Fruit fly (Drosophila melanogaster) whole organism, embryonic: ENCODE measurements around the gene eEF1alpha2.
A peak's percentile ranks its signal among the peaks of the same experiment; 100 is the strongest.

Experiments
- Atf-2 ChIP-seq: fragments of 200-800 bp; sonication (Bioruptor generic); optimal IDR thresholded peaks from 2 replicates; lab custom pipeline; 2016; ENCODE audit warnings: missing biosample characterization, missing genetic modification characterization
- Awh ChIP-seq: fragments of 200-800 bp; sonication (Bioruptor generic); IDR thresholded peaks from 2 replicates; pipeline ENCODE4, ENCODE4 v1.3.6; 2022; ENCODE audit warnings: missing biosample characterization, missing genetic modification characterization
- CG10431 ChIP-seq: fragments of 200-800 bp; sonication (Bioruptor generic); optimal IDR thresholded peaks from 3 replicates; lab custom pipeline; 2018; ENCODE audit warnings: missing biosample characterization, mild to moderate bottlenecking, missing genetic modification characterization
- CG12219 ChIP-seq: fragments of 200-800 bp; sonication (Bioruptor generic); optimal IDR thresholded peaks from 3 replicates; lab custom pipeline; 2018; ENCODE audit warnings: missing biosample characterization, mild to moderate bottlenecking, missing genetic modification characterization
- CG14441 ChIP-seq: fragments of 200-800 bp; sonication (Bioruptor generic); IDR thresholded peaks from 2 replicates; pipeline ENCODE4 v1.3.6; 2022; ENCODE audit warnings: missing biosample characterization, missing genetic modification characterization
- CG16815 ChIP-seq: fragments of 200-800 bp; sonication (Bioruptor generic); optimal IDR thresholded peaks from 3 replicates; lab custom pipeline; 2017; ENCODE audit warnings: missing biosample characterization, mild to moderate bottlenecking, missing genetic modification characterization
- CG16863 ChIP-seq: fragments of 200-800 bp; sonication (Bioruptor generic); optimal IDR thresholded peaks from 3 replicates; lab custom pipeline; 2016; ENCODE audit warnings: missing biosample characterization, missing genetic modification characterization
- CG2712 ChIP-seq: fragments of 200-800 bp; optimal IDR thresholded peaks from 3 replicates; lab custom pipeline; 2019; ENCODE audit warnings: missing biosample characterization, mild to moderate bottlenecking, missing genetic modification characterization, moderate library complexity
- CG31224 ChIP-seq: fragments of 200-800 bp; sonication (Bioruptor generic); IDR thresholded peaks from 2 replicates; pipeline ENCODE4 v1.3.6; 2022; ENCODE audit warnings: missing biosample characterization, missing genetic modification characterization
- CG3838 ChIP-seq: fragments of 200-800 bp; sonication (Bioruptor generic); optimal IDR thresholded peaks from 3 replicates; lab custom pipeline; 2016; ENCODE audit warnings: missing biosample characterization, missing genetic modification characterization
- CG42726 ChIP-seq: fragments of 200-800 bp; sonication (Bioruptor generic); IDR thresholded peaks from 2 replicates; pipeline ENCODE4 v1.3.6; 2022; ENCODE audit warnings: missing biosample characterization, missing genetic modification characterization; ENCODE audit not compliant: partially characterized antibody
- CG4282 ChIP-seq: fragments of 200-800 bp; sonication (Bioruptor generic); optimal IDR thresholded peaks from 2 replicates; lab custom pipeline; 2016; ENCODE audit warnings: missing biosample characterization, missing genetic modification characterization
- CG43689 ChIP-seq: fragments of 200-800 bp; sonication (Bioruptor generic); IDR thresholded peaks from 2 replicates; pipeline ENCODE4 v1.3.6; 2022; ENCODE audit warnings: missing biosample characterization, missing genetic modification characterization
- CG4424 ChIP-seq: fragments of 200-800 bp; sonication (Bioruptor generic); optimal IDR thresholded peaks from 3 replicates; lab custom pipeline; 2016; ENCODE audit warnings: missing biosample characterization, missing genetic modification characterization
- CG4854 ChIP-seq: fragments of 200-800 bp; sonication (Bioruptor generic); optimal IDR thresholded peaks from 2 replicates; lab custom pipeline; 2016; ENCODE audit warnings: missing biosample characterization, missing genetic modification characterization, inconsistent platforms
- CG6791 ChIP-seq: fragments of 200-800 bp; sonication (Bioruptor generic); IDR thresholded peaks from 3 replicates; pipeline ENCODE4 v1.3.6; 2022; ENCODE audit warnings: missing biosample characterization, missing genetic modification characterization; ENCODE audit not compliant: partially characterized antibody
- CG7372 ChIP-seq: fragments of 200-800 bp; sonication (Bioruptor generic); IDR thresholded peaks from 2 replicates; pipeline ENCODE4 v1.3.6; 2022; ENCODE audit warnings: missing biosample characterization, missing genetic modification characterization
- CG7556 ChIP-seq: fragments of 200-800 bp; sonication (Bioruptor generic); optimal IDR thresholded peaks from 2 replicates; lab custom pipeline; 2017; ENCODE audit warnings: missing biosample characterization, mild to moderate bottlenecking, missing genetic modification characterization
- CG7786 ChIP-seq: fragments of 200-800 bp; sonication (Bioruptor generic); optimal IDR thresholded peaks from 2 replicates; lab custom pipeline; 2016; ENCODE audit warnings: missing biosample characterization, missing genetic modification characterization
- CG8924 ChIP-seq: fragments of 200-800 bp; optimal IDR thresholded peaks from 3 replicates; lab custom pipeline; 2019; ENCODE audit warnings: missing biosample characterization, mild to moderate bottlenecking, missing genetic modification characterization, moderate library complexity
- CG9609 ChIP-seq: fragments of 200-800 bp; sonication (Bioruptor generic); optimal IDR thresholded peaks from 3 replicates; lab custom pipeline; 2016; ENCODE audit warnings: missing biosample characterization, missing genetic modification characterization
- D ChIP-seq, 2 experiments: fragments of 200-800 bp in 1 of 2; fragments of >200 bp in 1 of 2; sonication (Bioruptor generic) in 1 of 2; optimal IDR thresholded peaks; 2 replicates in 1 of 2; 3 replicates in 1 of 2; lab custom pipeline; 2017; ENCODE audit warnings: mild to moderate bottlenecking in 1 of 2, missing biosample characterization in 1 of 2, missing genetic modification characterization in 1 of 2, missing genetic modification reagents in 1 of 2
- Fer3 ChIP-seq: fragments of 200-800 bp; sonication (Bioruptor generic); optimal IDR thresholded peaks from 2 replicates; lab custom pipeline; 2018; ENCODE audit warnings: missing biosample characterization, mild to moderate bottlenecking, missing genetic modification characterization, moderate library complexity
- HLH54F ChIP-seq: fragments of 200-800 bp; sonication (Bioruptor generic); optimal IDR thresholded peaks from 3 replicates; lab custom pipeline; 2016; ENCODE audit warnings: missing biosample characterization, missing genetic modification characterization
- Jarid2 ChIP-seq: fragments of 200-800 bp; sonication (Bioruptor generic); optimal IDR thresholded peaks from 3 replicates; lab custom pipeline; 2017; ENCODE audit warnings: mild to moderate bottlenecking, missing biosample characterization, missing genetic modification reagents, missing genetic modification characterization
- NC2α ChIP-seq: fragments of 200-800 bp; sonication (Bioruptor generic); optimal IDR thresholded peaks from 2 replicates; lab custom pipeline; 2016; ENCODE audit warnings: missing biosample characterization, missing genetic modification characterization
- Poxn ChIP-seq: fragments of 200-800 bp; sonication (Bioruptor generic); IDR thresholded peaks from 2 replicates; pipeline ENCODE4 v1.3.6; 2022; ENCODE audit warnings: missing biosample characterization, missing genetic modification characterization
- Usf ChIP-seq: fragments of 200-800 bp; sonication (Bioruptor generic); optimal IDR thresholded peaks from 2 replicates; lab custom pipeline; 2017; ENCODE audit warnings: missing genotype, missing biosample characterization, missing genetic modification characterization
- Vsx1 ChIP-seq: fragments of 200-800 bp; sonication (Bioruptor generic); optimal IDR thresholded peaks from 2 replicates; lab custom pipeline; 2017; ENCODE audit warnings: missing biosample characterization, mild to moderate bottlenecking, missing genetic modification characterization, missing genetic modification reagents
- bsh ChIP-seq, 2 experiments: fragments of 200-800 bp; sonication (Bioruptor generic); optimal IDR thresholded peaks; 2 replicates each; lab custom pipeline; 2017 to 2018; ENCODE audit warnings: mild to moderate bottlenecking in 2 of 2, missing biosample characterization in 2 of 2, missing genetic modification characterization in 2 of 2, moderate library complexity in 1 of 2
- dan ChIP-seq: fragments of 200-800 bp; sonication (Bioruptor generic); IDR thresholded peaks from 2 replicates; pipeline ENCODE4 v1.3.6; 2022; ENCODE audit warnings: missing biosample characterization, missing genetic modification characterization
- dysf ChIP-seq: fragments of 200-800 bp; sonication (Bioruptor generic); IDR thresholded peaks from 3 replicates; pipeline ENCODE4 v1.3.6; 2022; ENCODE audit warnings: missing biosample characterization, missing genetic modification characterization
- fd64A ChIP-seq: fragments of 200-800 bp; sonication (Bioruptor generic); optimal IDR thresholded peaks from 3 replicates; lab custom pipeline; 2018; ENCODE audit warnings: missing biosample characterization, mild to moderate bottlenecking, missing genetic modification characterization
- gcm2 ChIP-seq: fragments of 200-800 bp; sonication (Bioruptor generic); optimal IDR thresholded peaks from 2 replicates; lab custom pipeline; 2016; ENCODE audit warnings: missing biosample characterization, missing genetic modification characterization
- insv ChIP-seq, 2 experiments: fragments of 200-800 bp; sonication (Bioruptor generic); optimal IDR thresholded peaks; 3 replicates each; lab custom pipeline; 2016 to 2018; ENCODE audit warnings: missing biosample characterization in 2 of 2, missing genetic modification characterization in 2 of 2
- lilli ChIP-seq: fragments of 200-800 bp; sonication (Bioruptor generic); optimal IDR thresholded peaks from 3 replicates; lab custom pipeline; 2016; ENCODE audit warnings: missing biosample characterization, missing genetic modification characterization
- lov ChIP-seq, 2 experiments: fragments of 200-800 bp in 1 of 2; fragments of >200 bp in 1 of 2; sonication (Bioruptor generic) in 1 of 2; IDR thresholded peaks in 1 of 2; optimal IDR thresholded peaks in 1 of 2; 2 replicates in 1 of 2; 3 replicates in 1 of 2; pipeline versions ENCODE4 v1.3.6 to Lab custom; 2017 to 2022; ENCODE audit warnings: missing biosample characterization in 1 of 2, missing genetic modification characterization in 1 of 2
- mld ChIP-seq: fragments of 200-800 bp; sonication (Bioruptor generic); IDR thresholded peaks from 3 replicates; pipeline ENCODE4 v1.3.6; 2022; ENCODE audit warnings: missing biosample characterization, missing genetic modification characterization; ENCODE audit not compliant: partially characterized antibody
- org-1 ChIP-seq: fragments of 200-800 bp; sonication (Bioruptor generic); optimal IDR thresholded peaks from 2 replicates; lab custom pipeline; 2017; ENCODE audit warnings: missing biosample characterization, missing genetic modification characterization
- pan ChIP-seq, 4 experiments: fragments of >200 bp in 3 of 4; fragments of 200-800 bp in 1 of 4; sonication (Bioruptor generic) in 1 of 4; optimal IDR thresholded peaks in 3 of 4; IDR thresholded peaks in 1 of 4; 2 replicates each; pipeline versions ENCODE4 v1.3.6 to Lab custom; 2017 to 2022; ENCODE audit warnings: missing biosample characterization in 2 of 4, missing genetic modification characterization in 2 of 4, mixed read lengths in 1 of 4
- psq ChIP-seq: fragments of 200-800 bp; sonication (Bioruptor generic); optimal IDR thresholded peaks from 2 replicates; lab custom pipeline; 2017; ENCODE audit warnings: missing biosample characterization, missing genetic modification characterization
- ssp ChIP-seq: fragments of 200-800 bp; sonication (Bioruptor generic); IDR thresholded peaks from 2 replicates; pipeline ENCODE4 v1.3.6; 2022; ENCODE audit warnings: missing biosample characterization, missing genetic modification characterization
- stwl ChIP-seq: fragments of 200-800 bp; sonication (Bioruptor generic); optimal IDR thresholded peaks from 3 replicates; lab custom pipeline; 2018; ENCODE audit warnings: missing biosample characterization, mild to moderate bottlenecking, missing genetic modification characterization, moderate library complexity
- tap ChIP-seq: fragments of 200-800 bp; optimal IDR thresholded peaks from 3 replicates; lab custom pipeline; 2019; ENCODE audit warnings: missing biosample characterization, mild to moderate bottlenecking, missing genetic modification characterization, moderate library complexity
- tna ChIP-seq: fragments of 200-800 bp; sonication (Bioruptor generic); IDR thresholded peaks from 2 replicates; pipeline ENCODE4 v1.3.6; 2022; ENCODE audit warnings: missing biosample characterization, missing genetic modification characterization; ENCODE audit not compliant: partially characterized antibody
- trh ChIP-seq: fragments of 200-800 bp; sonication (Bioruptor generic); optimal IDR thresholded peaks from 2 replicates; lab custom pipeline; 2016; ENCODE audit warnings: missing biosample characterization, missing genetic modification characterization
- zen2 ChIP-seq: fragments of 200-800 bp; sonication (Bioruptor generic); IDR thresholded peaks from 3 replicates; pipeline ENCODE4 v1.3.6; 2022; ENCODE audit warnings: missing biosample characterization, missing genetic modification characterization; ENCODE audit not compliant: partially characterized antibody

The eEF1alpha2 gene

dm6 chr3R:31717299-31718167 lies 20.7 kb upstream of the eEF1alpha2 start (continued):
- TF ChIP-seq pan (optimal IDR thresholded peaks at IDR 0.05; lab: Kevin White, UChicago) (no peak), pan (GFP tag; optimal IDR thresholded peaks at IDR 0.05 in 1 of 2, IDR thresholded peaks at IDR 0.05 in 1 of 2) (peak in 1 of 2 experiments; percentile 60), D (optimal IDR thresholded peaks at IDR 0.05; lab: Kevin White, UChicago) (no peak), D (GFP tag; optimal IDR thresholded peaks at IDR 0.05; lab: Kevin White, UChicago) (peak; percentile 18), HLH54F (GFP tag; lab: Kevin White, UChicago) (peak; percentile 66), CG14441 (peak; percentile 51), CG2712 (peak; percentile 39), CG4424 (peak; percentile 34), dan (no peak), org-1 (GFP tag; lab: Kevin White, UChicago) (peak; percentile 75), lov (optimal IDR thresholded peaks at IDR 0.05; lab: Kevin White, UChicago) (no peak), lov (GFP tag; IDR thresholded peaks at IDR 0.05; lab: Robert Waterston, UW) (no peak), lilli (GFP tag; lab: Kevin White, UChicago) (peak; percentile 79), fd64A (GFP tag; lab: Kevin White, UChicago) (no peak), Atf-2 (GFP tag; lab: Kevin White, UChicago) (peak; percentile 67), dysf (GFP tag; lab: Robert Waterston, UW) (peak; percentile 80; the same call in 2 of the 3 replicates), Jarid2 (GFP tag; lab: Kevin White, UChicago) (peak; percentile 15), gcm2 (no peak), CG3838 (GFP tag; lab: Kevin White, UChicago) (no peak), CG12219 (GFP tag; lab: Kevin White, UChicago) (peak; percentile 50), ssp (GFP tag; lab: Robert Waterston, UW) (no peak), CG4282 (GFP tag; lab: Kevin White, UChicago) (no peak), CG16815 (GFP tag; lab: Kevin White, UChicago) (peak; percentile 26), mld (GFP tag; lab: Robert Waterston, UW) (no peak), CG10431 (GFP tag; lab: Kevin White, UChicago) (no peak), Awh (GFP tag; lab: Robert Waterston, UW) (no peak), Vsx1 (no peak), CG6791 (GFP tag; lab: Robert Waterston, UW) (no peak), NC2α (no peak), tna (GFP tag; lab: Robert Waterston, UW) (no peak), stwl (tag; lab: Kevin White, UChicago) (no peak), CG4854 (no peak), CG7372 (GFP tag; lab: Robert Waterston, UW) (no peak; the same call in 1 of the 2 replicates), CG43689 (GFP tag; lab: Robert Waterston, UW) (no peak), zen2 (GFP tag; lab: Robert Waterston, UW) (no peak), psq (GFP tag; lab: Kevin White, UChicago) (no peak), insv (GFP tag; optimal IDR thresholded peaks at IDR 0.05; lab: Kevin White, UChicago) (no peak), CG42726 (GFP tag; lab: Robert Waterston, UW) (no peak), CG8924 (tag; lab: Kevin White, UChicago) (peak; percentile 41), CG31224 (GFP tag; lab: Robert Waterston, UW) (0 out of 2 replicates have a peak, but pooled peaks have one; percentile 42), tap (no peak), Fer3 (peak; percentile 57), Poxn (GFP tag; lab: Robert Waterston, UW) (no peak), trh (GFP tag; lab: Kevin White, UChicago) (no peak), CG7786 (GFP tag; lab: Kevin White, UChicago) (peak; percentile 68), CG9609 (GFP tag; lab: Kevin White, UChicago) (peak; percentile 70), bsh (GFP tag; optimal IDR thresholded peaks at IDR 0.05; lab: Kevin White, UChicago) (peak; percentile 51 to 64), CG7556 (GFP tag; lab: Kevin White, UChicago) (peak; percentile 79), CG16863 (GFP tag; lab: Kevin White, UChicago) (peak; percentile 33), Usf (GFP tag; lab: Kevin White, UChicago) (no peak)
